Fruit fly (Drosophila melanogaster): ENCODE measurements around the gene SecS.

Gene SecS

dm6 chr3R:5564775-5565190 lies 36.5 kb upstream of the SecS start, which contains the start of the genes CG14671 and CG12746:
TSS of gene CG14671 (minus strand) at chr3R:5564815.
TSS of gene CG12746 (plus strand) at chr3R:5564865.
- TF ChIP-seq fd85E (GFP tag; optimal IDR thresholded peaks at IDR 0.05) (no peak), Sox15 (GFP tag; optimal IDR thresholded peaks at IDR 0.05) (no peak), CG11762 (GFP tag; optimal IDR thresholded peaks at IDR 0.05; ENCODE audit: insufficient read depth) (no peak), Eip93F (GFP tag; optimal IDR thresholded peaks at IDR 0.05) (no peak), CG6163 (GFP tag; IDR thresholded peaks at IDR 0.05) (no peak), CG1621 (tag; optimal IDR thresholded peaks at IDR 0.05) (no peak), fkh (GFP tag; optimal IDR thresholded peaks at IDR 0.05) (peak; percentile 82), vri (GFP tag; optimal IDR thresholded peaks at IDR 0.05) (no peak), esn (GFP tag; optimal IDR thresholded peaks at IDR 0.05) (peak; percentile 10)

dm6 chr3R:5565623-5566022 lies 35.6 kb upstream of the SecS start:
- no peak for TF ChIP-seq Blimp-1 (GFP tag; optimal IDR thresholded peaks at IDR 0.05)
- no peak for TF ChIP-seq CG1621 (tag; optimal IDR thresholded peaks at IDR 0.05)
- TF ChIP-seq CG16779 (tag; optimal IDR thresholded peaks at IDR 0.05) = peak; percentile 42
- no peak for TF ChIP-seq Met (GFP tag; optimal IDR thresholded peaks at IDR 0.05)
- no peak for TF ChIP-seq Eip93F (GFP tag; optimal IDR thresholded peaks at IDR 0.05)
- no peak for TF ChIP-seq CG6792 (GFP tag; optimal IDR thresholded peaks at IDR 0.05)
- TF ChIP-seq Eip75B (GFP tag; optimal IDR thresholded peaks at IDR 0.05) = no peak
- no peak for TF ChIP-seq dsx (GFP tag; optimal IDR thresholded peaks at IDR 0.05; ENCODE audit: poor library complexity, severe bottlenecking)
- TF ChIP-seq vri (GFP tag; optimal IDR thresholded peaks at IDR 0.05) = peak; percentile 87
- no peak for TF ChIP-seq net (GFP tag; optimal IDR thresholded peaks at IDR 0.05)
- TF ChIP-seq CG15336 (GFP tag; IDR thresholded peaks at IDR 0.05) = peak; percentile 89
- TF ChIP-seq CG11762 (GFP tag; optimal IDR thresholded peaks at IDR 0.05; ENCODE audit: insufficient read depth) = peak; percentile 23
- peak; percentile 31 for TF ChIP-seq CG31627 (GFP tag; optimal IDR thresholded peaks at IDR 0.05)
- TF ChIP-seq esn (GFP tag; optimal IDR thresholded peaks at IDR 0.05) = peak; percentile 65
- TF ChIP-seq Hr38 (GFP tag; optimal IDR thresholded peaks at IDR 0.05) = no peak
- TF ChIP-seq CG32006 (GFP tag; optimal IDR thresholded peaks at IDR 0.05) = no peak
- no peak for TF ChIP-seq Sox102F (GFP tag; optimal IDR thresholded peaks at IDR 0.05)
- TF ChIP-seq spab (GFP tag; optimal IDR thresholded peaks at IDR 0.05) = no peak
- TF ChIP-seq Smox (GFP tag; optimal IDR thresholded peaks at IDR 0.05) = no peak
- no peak for TF ChIP-seq fd59A (GFP tag; optimal IDR thresholded peaks at IDR 0.05)
- no peak for TF ChIP-seq CG8319 (GFP tag; optimal IDR thresholded peaks at IDR 0.05)
- no peak for TF ChIP-seq CG11902 (GFP tag; optimal IDR thresholded peaks at IDR 0.05)
- TF ChIP-seq salr (GFP tag; optimal IDR thresholded peaks at IDR 0.05) = no peak
- no peak for TF ChIP-seq Ets21C (GFP tag; optimal IDR thresholded peaks at IDR 0.05)
- peak; percentile 90 for TF ChIP-seq Hr4 (GFP tag; optimal IDR thresholded peaks at IDR 0.05)
- TF ChIP-seq CG10669 (GFP tag; optimal IDR thresholded peaks at IDR 0.05) = no peak
- no peak for TF ChIP-seq acj6 (GFP tag; optimal IDR thresholded peaks at IDR 0.05)
- peak; percentile 61 for TF ChIP-seq Lpt (GFP tag; optimal IDR thresholded peaks at IDR 0.05)
- peak; percentile 55 for TF ChIP-seq dac (GFP tag; optimal IDR thresholded peaks at IDR 0.05)
- TF ChIP-seq CG6276 (GFP tag; optimal IDR thresholded peaks at IDR 0.05) = no peak
- peak; percentile 56 for TF ChIP-seq Sox14 (GFP tag; optimal IDR thresholded peaks at IDR 0.05)
- TF ChIP-seq CG11294 (GFP tag; IDR thresholded peaks at IDR 0.05) = peak; percentile 82
- TF ChIP-seq eg (GFP tag; IDR thresholded peaks at IDR 0.05) = peak; percentile 93
- no peak for TF ChIP-seq cyc (GFP tag; optimal IDR thresholded peaks at IDR 0.05)
- TF ChIP-seq CG6163 (GFP tag; IDR thresholded peaks at IDR 0.05) = peak; percentile 92
- no peak for TF ChIP-seq CG9139 (GFP tag; optimal IDR thresholded peaks at IDR 0.05)
- no peak for TF ChIP-seq CG10631 (GFP tag; optimal IDR thresholded peaks at IDR 0.05)
- TF ChIP-seq CG3919 (GFP tag; optimal IDR thresholded peaks at IDR 0.05) = no peak
- peak; percentile 78 for TF ChIP-seq Gug (GFP tag; IDR thresholded peaks at IDR 0.05)
- no peak for TF ChIP-seq fd85E (GFP tag; optimal IDR thresholded peaks at IDR 0.05)
- TF ChIP-seq Hr39 (GFP tag; optimal IDR thresholded peaks at IDR 0.05) = no peak
- peak; percentile 87 for TF ChIP-seq CG8119 (GFP tag; IDR thresholded peaks at IDR 0.05)
- TF ChIP-seq lz (GFP tag; optimal IDR thresholded peaks at IDR 0.05) = peak; percentile 47
- TF ChIP-seq achi (GFP tag; optimal IDR thresholded peaks at IDR 0.05) = no peak
- no peak for TF ChIP-seq CG3032 (tag; optimal IDR thresholded peaks at IDR 0.05)
- no peak for TF ChIP-seq CG4318 (GFP tag; optimal IDR thresholded peaks at IDR 0.05)
- no peak for TF ChIP-seq ss (GFP tag; optimal IDR thresholded peaks at IDR 0.05)
- TF ChIP-seq Sox15 (GFP tag; optimal IDR thresholded peaks at IDR 0.05) = no peak

Data from whole organism, prepupa.